Worm (Caenorhabditis elegans): ENCODE results near the gene idpc-6.

DNA sequence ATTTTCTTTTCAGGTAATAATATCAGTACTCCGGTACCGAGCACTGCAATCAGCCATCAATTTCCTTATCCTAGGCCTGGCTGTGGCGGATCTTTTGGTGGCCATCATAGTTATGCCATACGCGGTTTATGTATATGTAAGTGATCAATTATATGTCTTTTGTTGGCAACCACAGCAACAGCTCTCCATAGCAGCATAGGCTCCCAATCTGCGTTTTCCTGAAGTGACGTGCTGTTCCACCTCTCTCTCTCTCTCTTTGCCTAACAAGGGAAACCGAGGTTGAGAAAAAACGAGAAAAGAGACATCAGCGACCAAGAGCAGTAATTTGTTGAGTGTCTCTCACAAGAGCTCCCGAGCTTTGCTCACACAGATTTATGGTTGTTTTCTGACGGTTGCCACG is 10.7 kb upstream of the idpc-6 start:
- no peak for TF ChIP-seq ceh-40 (GFP tag; IDR thresholded peaks at IDR 0.05)
- TF ChIP-seq ceh-79 (tag; optimal IDR thresholded peaks at IDR 0.05) = no peak
- TF ChIP-seq ceh-100 (GFP tag; IDR thresholded peaks at IDR 0.05) = no peak
- no peak for TF ChIP-seq nfya-1 (tag; optimal IDR thresholded peaks at IDR 0.05; ENCODE audit: borderline replicate concordance, insufficient read depth)
- TF ChIP-seq F33H1.4 (GFP tag; IDR thresholded peaks at IDR 0.05) = no peak
- TF ChIP-seq F22D6.2 (tag; optimal IDR thresholded peaks at IDR 0.05) = no peak
- no peak for TF ChIP-seq F39B2.1 (GFP tag; IDR thresholded peaks at IDR 0.05)
- TF ChIP-seq ZK185.1 (tag; optimal IDR thresholded peaks at IDR 0.05; ENCODE audit: poor library complexity, severe bottlenecking) = no peak
